Worm (Caenorhabditis elegans) whole organism, L3 larva: Measurements from ENCODE around the gene clec-33.

Experiments used
- elt-1 ChIP-seq: fragments of 150-350 bp; optimal IDR thresholded peaks from 2 replicates; lab custom pipeline; 2014; ENCODE audit warnings: missing biosample characterization, missing genetic modification characterization
- nfya-1 ChIP-seq: sonication (generic microtip); optimal IDR thresholded peaks from 2 replicates; lab custom pipeline; 2017; ENCODE audit warnings: missing genetic modification characterization, mild to moderate bottlenecking, missing compliant biosample characterization, antibody characterized with exemption, moderate library complexity; ENCODE audit not compliant: insufficient read depth
- pha-4 ChIP-seq: fragments of 150-350 bp; optimal IDR thresholded peaks from 2 replicates; lab custom pipeline; 2014; ENCODE audit warnings: missing biosample characterization, missing genetic modification reagents, missing genetic modification characterization
- unc-39 ChIP-seq: sonication (generic microtip); optimal IDR thresholded peaks from 4 replicates; lab custom pipeline; 2017; ENCODE audit warnings: missing biosample characterization, missing genetic modification characterization

ce11 chrV:16852002-16852401 lies 17.6 kb downstream of the clec-33 start, which contains the start of gene clec-37:
- TF ChIP-seq nfya-1 (tag; lab: Kevin White, UChicago) (no peak), pha-4 (no peak), elt-1 (no peak), unc-39 (tag; lab: Kevin White, UChicago) (no peak)
